Fruit fly (Drosophila melanogaster): ENCODE measurements around the gene ND-B18.

ND-B18 gene

DNA sequence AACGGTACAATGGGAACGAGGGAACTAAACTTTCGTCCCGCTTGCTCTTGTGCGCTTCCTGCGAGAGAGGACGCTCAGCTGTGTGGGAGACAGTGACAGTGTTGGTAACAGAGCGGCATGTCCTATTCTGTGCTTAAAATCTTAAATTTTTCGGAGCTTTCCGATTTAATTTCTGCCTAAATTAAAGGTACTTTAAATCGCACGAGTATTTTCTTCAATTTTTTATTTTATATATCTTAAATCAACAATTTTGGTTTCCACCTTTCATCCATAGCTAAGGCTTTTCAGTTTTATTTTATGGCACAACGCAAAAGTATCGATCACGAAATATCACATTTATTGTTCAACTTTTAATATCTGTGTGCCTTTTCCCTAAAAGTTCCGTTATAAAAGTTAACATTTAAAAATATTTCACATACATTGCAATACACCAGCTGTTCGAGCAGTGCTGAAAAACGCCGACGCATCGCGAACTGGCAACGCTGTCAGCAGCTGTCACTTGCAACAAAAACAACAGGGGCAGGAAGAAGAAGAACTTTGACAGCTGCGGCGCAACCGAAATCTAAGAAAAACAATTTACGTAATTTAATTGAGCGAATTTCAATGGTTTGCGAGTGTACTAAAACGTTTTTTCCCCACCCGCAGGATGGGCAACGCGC lies at the start of gene ND-B18, which contains the start of gene hiw:
ND-B18 (plus strand) TSS at position 330 of the 659 bp plus-strand sequence.
hiw (minus strand) TSS at position 26 of the 659 bp plus-strand sequence.
- TF ChIP-seq CG8478 (optimal IDR thresholded peaks at IDR 0.05) (no peak), CTCF (optimal IDR thresholded peaks at IDR 0.05) (no peak)

DNA sequence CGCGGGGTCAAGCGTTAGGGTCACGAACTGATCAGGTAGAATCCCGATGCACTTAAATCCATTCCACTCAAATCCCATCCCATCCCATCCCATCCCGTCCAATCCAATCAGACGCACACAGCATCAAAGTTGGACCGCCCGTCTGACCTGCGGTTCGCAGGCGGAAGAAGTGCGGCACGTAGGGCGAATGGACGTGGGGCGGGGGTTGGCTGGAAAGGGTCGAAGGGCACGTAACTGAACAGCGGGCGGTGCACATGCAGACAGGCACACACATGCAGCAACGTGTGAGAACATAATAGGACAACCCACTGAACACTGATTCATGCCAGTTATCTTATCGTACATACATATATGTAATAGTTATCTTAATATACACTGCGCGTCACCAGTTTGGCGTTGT lies 44.1 kb upstream of the ND-B18 start:
- TF ChIP-seq CG8478 (optimal IDR thresholded peaks at IDR 0.05) (no peak), CTCF (optimal IDR thresholded peaks at IDR 0.05) (no peak)

DNA sequence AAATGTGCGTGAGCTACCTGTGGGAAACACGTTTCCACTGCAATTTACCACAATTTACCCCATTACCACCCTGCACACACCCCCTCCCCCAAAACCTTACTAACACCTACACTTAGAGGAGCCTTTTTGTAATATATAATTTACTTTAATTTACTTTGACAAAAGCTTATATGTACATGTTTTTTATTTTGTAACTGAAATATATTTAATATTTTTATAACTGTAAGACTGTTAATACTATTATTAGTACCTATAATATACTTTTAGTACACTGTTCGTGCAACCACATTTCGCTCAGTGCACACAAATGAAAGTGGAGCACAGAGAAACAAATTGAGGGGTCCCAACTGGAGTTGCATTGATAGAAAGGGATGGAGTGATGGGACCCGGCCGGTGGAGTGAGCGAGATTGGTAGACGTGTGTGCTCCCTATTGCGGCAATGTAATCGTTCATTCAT lies 42.5 kb upstream of the ND-B18 start:
- TF ChIP-seq CTCF (optimal IDR thresholded peaks at IDR 0.05), result no peak
- no peak for TF ChIP-seq CG8478 (optimal IDR thresholded peaks at IDR 0.05)

DNA sequence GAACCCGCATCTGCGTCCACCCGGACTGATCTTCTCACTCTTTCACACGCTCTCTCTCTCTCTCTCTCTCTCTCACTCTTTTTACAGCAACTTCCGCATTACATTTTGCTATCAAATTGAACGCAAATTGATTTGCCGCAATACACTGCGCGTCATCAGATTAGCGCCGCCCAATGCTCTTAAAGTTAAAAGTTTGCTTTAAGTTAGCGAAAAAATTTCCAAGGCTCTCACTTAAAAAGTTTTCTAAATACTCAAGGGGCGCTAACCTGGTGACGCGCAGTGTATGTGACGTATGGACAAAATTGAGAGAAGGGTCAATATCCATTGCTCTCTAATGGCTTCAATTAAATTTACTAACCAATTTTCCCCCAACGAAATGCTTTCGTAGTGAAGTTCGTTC lies 41.3 kb upstream of the ND-B18 start:
- TF ChIP-seq CG8478 (optimal IDR thresholded peaks at IDR 0.05) (no peak), CTCF (optimal IDR thresholded peaks at IDR 0.05) (no peak)

DNA sequence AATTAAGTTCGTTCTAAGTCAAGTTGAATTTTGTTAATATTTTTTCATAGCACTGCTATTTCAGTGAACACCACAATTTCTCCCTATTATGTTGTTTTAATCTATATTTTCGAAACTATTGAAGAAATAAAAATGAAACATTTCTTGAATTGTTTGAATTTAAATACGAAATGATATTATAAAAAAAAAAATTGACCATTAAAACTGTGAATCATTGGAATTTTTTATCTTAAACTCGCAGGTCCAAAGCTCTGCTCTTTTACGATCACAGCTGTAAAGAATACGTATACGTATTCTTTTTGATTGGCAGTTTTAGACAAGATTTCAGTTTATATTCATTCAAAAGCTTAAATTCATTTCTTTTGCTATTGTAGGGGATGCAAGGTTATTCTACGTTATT lies 40.1 kb upstream of the ND-B18 start:
- TF ChIP-seq CG8478 (optimal IDR thresholded peaks at IDR 0.05) (no peak), CTCF (optimal IDR thresholded peaks at IDR 0.05) (no peak)

DNA sequence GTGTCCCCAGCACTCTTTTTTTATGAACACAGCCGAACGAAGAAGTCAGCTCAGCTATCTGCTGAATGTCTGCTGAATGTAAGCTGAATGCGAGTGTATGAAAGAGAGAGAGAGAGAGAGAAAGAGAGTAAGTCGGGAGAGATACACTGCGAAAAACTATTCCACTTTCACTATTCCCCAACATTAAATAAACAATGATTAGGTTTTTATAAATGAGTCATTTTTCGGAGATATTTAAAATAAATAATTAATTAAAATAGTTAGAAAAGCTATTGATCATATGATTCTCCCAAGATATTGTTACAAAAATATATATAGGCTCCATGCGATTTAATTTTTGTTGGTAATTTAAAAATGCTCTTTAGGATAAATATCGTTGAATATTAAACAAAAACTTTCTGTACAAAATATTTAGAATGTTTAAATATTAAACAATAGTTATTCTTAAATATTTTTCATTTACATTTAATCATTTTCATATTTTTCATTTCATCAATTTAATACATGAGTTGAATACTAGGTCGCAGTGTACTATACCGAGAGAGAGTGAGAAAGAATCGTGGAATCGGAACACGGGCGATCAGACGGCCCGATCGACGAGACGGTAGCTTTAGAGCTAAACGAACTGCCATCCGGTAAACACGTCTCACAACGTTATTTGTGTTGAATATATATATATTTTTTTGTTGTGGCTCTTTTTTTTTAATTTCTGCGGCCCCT lies 39.5 kb upstream of the ND-B18 start, which contains the start of gene be:
be (plus strand) TSS at position 611 of the 720 bp plus-strand sequence.
- TF ChIP-seq CG8478 (optimal IDR thresholded peaks at IDR 0.05) (no peak), CTCF (optimal IDR thresholded peaks at IDR 0.05) (no peak)

DNA sequence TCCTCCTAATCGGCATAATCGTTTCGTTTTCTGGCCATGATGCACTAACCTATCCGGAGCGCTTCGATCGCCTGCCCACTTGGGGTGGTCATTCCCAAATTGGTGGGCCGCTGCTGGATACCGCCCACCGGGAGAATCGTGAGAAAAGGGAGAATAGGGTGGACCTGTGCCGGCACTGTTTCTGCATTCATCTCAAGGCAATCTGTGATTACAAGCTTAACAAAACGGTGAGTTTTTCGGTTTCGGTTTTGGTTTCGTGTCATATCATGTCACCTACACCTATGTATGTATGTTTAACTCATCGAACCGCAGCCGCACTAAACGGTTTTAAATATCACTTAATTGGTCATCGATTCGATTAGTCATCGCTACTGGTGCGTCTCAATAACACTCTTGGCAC lies 38.8 kb upstream of the ND-B18 start:
- TF ChIP-seq CG8478 (optimal IDR thresholded peaks at IDR 0.05) (no peak), CTCF (optimal IDR thresholded peaks at IDR 0.05) (no peak)

DNA sequence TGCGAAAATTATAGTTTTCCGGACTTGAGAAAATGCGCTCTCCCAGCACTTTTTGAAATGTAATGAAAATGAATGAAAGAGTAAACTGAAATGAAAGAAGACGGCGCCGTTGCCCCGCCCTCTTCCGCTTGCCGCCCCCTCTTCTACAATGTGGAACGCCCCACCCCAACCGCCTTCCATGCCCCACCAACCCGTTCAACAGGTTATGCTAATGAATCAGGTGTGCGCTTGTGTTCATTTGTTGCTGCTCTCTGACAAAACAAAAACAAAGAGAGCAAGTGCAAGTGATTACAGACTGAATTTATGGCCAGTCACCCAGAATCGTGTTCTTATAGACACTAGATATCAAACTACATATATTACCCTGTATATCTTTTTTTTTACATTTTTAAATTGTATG lies 37.8 kb upstream of the ND-B18 start:
- TF ChIP-seq CTCF (optimal IDR thresholded peaks at IDR 0.05) (no peak), CG8478 (optimal IDR thresholded peaks at IDR 0.05) (no peak)

DNA sequence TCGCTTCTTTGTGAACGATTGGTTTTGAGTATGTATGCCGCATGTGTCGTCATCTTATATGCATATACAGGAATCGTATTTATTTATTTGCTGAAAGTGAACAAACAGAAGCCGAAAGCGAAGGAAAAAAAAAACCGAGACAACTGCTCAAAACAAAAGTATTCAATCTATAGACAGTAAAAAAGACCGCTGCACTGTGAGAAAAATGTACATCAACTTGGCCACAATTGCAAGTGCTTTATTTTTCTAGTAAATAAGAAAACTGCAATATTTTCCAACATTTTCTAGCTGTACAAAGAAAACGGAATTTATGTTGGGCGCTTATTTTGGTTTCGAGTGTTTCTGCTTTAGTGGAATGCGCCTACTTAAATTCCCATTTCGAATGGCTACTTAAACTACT lies 36.6 kb upstream of the ND-B18 start:
- TF ChIP-seq CTCF (optimal IDR thresholded peaks at IDR 0.05) (no peak), CG8478 (optimal IDR thresholded peaks at IDR 0.05) (no peak)

DNA sequence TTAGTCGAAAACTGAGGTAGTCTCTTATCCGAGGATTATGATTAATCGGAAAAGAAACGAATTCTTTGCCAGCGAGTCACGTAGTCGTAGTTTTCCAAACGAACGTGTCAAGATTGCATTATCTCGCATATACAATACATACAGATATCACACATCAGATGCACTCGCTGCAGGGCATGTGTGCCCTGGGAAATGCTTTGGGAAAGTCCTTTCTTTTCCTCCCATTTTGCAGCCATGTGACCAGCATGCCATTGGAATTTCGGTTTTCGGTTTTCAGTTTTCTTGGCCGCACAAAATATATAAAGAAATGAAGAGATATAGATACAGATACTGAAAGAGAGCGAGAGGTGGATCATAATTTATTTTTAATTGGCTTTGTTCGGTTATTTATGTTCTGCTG lies 35.4 kb upstream of the ND-B18 start:
- no peak for TF ChIP-seq CTCF (optimal IDR thresholded peaks at IDR 0.05)
- TF ChIP-seq CG8478 (optimal IDR thresholded peaks at IDR 0.05), result no peak

DNA sequence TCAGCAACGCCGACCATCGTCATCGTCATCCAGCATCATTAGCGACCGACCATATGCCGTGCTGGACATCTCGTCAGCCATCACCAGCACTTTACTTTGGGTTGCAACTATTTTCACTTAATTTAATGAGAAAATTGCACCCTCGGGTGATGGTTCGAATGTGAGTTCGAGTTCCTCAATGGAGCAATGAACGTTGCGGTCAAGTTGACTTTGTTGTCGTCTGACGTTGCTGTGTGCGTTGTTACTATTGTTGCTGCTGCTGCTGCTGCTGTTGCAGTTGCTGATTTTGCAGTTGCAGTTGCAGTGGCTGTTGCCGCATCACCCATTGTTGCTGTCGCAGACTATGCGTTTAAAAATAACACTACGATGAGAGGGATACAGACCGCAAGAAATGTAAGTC lies 33.7 kb upstream of the ND-B18 start:
- TF ChIP-seq CG8478 (optimal IDR thresholded peaks at IDR 0.05) (no peak), CTCF (optimal IDR thresholded peaks at IDR 0.05) (no peak)

DNA sequence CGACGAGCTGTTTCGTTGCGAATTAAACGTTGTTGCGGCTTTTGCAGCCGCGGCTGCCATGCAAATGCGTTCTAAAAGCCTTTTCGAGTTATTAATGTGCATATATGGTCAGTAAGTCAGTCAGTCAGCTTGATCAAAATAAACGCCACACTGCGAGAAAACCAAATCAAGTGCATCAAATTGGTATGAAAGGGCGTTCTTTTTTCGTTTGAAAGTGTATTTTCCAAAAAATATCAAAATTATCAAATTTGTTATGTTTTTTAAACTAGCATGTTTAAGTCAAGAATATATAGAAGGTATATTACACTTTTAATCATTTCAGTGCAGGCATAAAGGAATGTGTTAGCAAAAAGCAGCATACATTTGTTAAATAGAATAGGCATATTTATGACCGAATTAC lies 21.0 kb upstream of the ND-B18 start:
- TF ChIP-seq CG8478 (optimal IDR thresholded peaks at IDR 0.05), result no peak
- no peak for TF ChIP-seq CTCF (optimal IDR thresholded peaks at IDR 0.05)

DNA sequence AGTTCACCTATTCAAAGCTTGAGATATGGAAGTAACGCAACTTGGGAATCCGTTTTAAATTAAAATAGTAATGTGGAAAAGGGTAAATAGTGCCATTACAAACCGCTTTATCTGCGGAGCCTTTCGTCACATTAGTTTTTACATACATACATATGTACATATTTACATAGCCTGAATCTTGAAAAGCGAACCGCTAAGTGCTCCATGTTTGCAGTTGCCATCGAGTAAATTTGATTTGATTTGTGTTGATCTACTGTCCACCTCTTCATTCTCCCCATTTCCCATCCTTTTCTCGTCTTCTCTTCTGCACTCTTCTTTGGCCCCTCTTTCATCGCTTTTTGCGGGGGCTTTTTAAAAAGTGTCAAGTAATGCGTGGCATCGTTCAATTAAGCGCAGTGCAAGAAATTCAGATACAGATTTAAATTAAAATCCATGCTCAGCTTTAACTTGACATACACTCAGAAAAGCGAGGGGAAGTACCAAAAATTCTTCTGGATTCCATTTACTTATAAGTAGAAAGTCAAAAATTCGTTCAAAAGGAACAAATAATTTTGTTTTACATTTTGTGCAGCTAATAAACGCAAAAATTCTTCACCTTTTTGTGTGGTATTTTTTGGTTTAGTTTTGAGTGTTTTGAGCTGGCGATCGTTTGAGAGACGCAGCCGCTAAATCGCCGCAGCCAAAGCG lies 20.4 kb upstream of the ND-B18 start:
- no peak for TF ChIP-seq CG8478 (optimal IDR thresholded peaks at IDR 0.05)
- no peak for TF ChIP-seq CTCF (optimal IDR thresholded peaks at IDR 0.05)

DNA sequence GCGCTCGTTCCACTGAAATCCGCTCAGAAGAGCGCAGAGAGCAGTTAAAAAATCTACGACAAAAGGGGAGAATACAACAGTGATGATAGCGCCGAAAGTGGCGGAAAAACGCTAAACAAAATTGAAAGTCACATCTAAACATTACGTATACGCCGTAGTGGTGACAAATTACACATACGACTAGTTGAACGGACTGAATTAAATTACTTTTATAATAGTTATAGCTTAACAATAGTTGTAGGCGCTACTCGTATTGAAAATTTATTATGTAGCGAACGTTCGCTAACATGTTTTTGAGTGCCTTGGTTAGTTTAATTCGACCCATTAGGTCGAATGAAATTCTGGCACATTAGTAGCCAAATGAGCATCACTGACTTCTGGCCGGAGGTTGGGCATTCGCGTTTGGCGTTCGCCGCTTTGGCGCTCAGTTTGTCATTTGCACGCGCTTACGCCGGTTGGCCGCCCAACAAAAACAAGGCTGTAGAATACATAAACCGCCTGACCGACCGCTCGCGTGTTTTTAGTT lies 19.8 kb upstream of the ND-B18 start, which contains the start of gene CG5541:
CG5541 (plus strand) TSS at position 424 of the 526 bp plus-strand sequence.
- TF ChIP-seq CG8478 (optimal IDR thresholded peaks at IDR 0.05) (no peak), CTCF (optimal IDR thresholded peaks at IDR 0.05) (no peak)

DNA sequence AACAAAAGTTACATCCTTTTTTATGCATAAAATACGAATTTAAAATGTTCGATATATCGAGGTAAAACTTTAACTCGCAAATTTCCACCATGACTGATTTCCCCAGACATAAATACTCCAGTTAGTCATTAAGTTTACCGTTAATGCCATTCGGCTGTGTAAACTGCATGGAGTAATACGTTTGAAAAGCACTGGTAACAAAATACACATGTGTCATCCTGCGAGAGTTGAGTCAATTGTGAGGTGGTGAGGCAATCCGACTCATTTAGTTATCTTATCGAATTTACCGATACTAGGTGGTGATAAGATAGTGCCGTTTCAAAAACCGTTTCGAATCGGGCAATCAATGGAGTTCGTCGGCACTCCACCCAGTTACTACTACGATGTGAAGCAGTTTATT lies 17.9 kb upstream of the ND-B18 start:
- TF ChIP-seq CG8478 (optimal IDR thresholded peaks at IDR 0.05), result no peak
- no peak for TF ChIP-seq CTCF (optimal IDR thresholded peaks at IDR 0.05)
